Worm (Caenorhabditis elegans) whole organism, young adult: ENCODE data around the gene Y69A2AL.2.

ENCODE experiments used
- B0336.3 ChIP-seq: fragments of 200-800 bp; sonication (Bioruptor generic); IDR thresholded peaks from 2 replicates; pipeline ENCODE4 v1.3.6; 2022; ENCODE audit warnings: missing genetic modification characterization, missing compliant biosample characterization
- F49E8.2 ChIP-seq: sonication (generic microtip); optimal IDR thresholded peaks from 3 replicates; lab custom pipeline; 2017; ENCODE audit warnings: missing genetic modification characterization, mild to moderate bottlenecking, missing compliant biosample characterization, antibody characterized with exemption, moderate library complexity; ENCODE audit not compliant: insufficient read depth
- F55B11.4 ChIP-seq: sonication (generic microtip); optimal IDR thresholded peaks from 2 replicates; lab custom pipeline; 2016; ENCODE audit warnings: missing compliant biosample characterization, missing genetic modification characterization, borderline replicate concordance; ENCODE audit not compliant: insufficient read depth
- ccch-3 ChIP-seq: fragments of 200-800 bp; sonication (Bioruptor generic); optimal IDR thresholded peaks from 2 replicates; lab custom pipeline; 2018; ENCODE audit warnings: mild to moderate bottlenecking, missing genetic modification characterization, missing compliant biosample characterization
- die-1 ChIP-seq: sonication (generic microtip); optimal IDR thresholded peaks from 2 replicates; lab custom pipeline; 2016; ENCODE audit warnings: missing genotype, mild to moderate bottlenecking, missing genetic modification characterization, missing compliant biosample characterization
- dpl-1 ChIP-seq: fragments of 150-350 bp; optimal IDR thresholded peaks from 2 replicates; lab custom pipeline; 2014; ENCODE audit warnings: missing biosample characterization, missing genetic modification reagents, missing genetic modification characterization
- egl-44 ChIP-seq: fragments of 200-800 bp; sonication (Bioruptor generic); IDR thresholded peaks from 2 replicates; pipeline ENCODE4 v1.3.6; 2022; ENCODE audit warnings: missing genetic modification reagents, missing genetic modification characterization, missing compliant biosample characterization
- lin-40 ChIP-seq: sonication (generic microtip); optimal IDR thresholded peaks from 2 replicates; lab custom pipeline; 2016; ENCODE audit warnings: missing genetic modification characterization, mild to moderate bottlenecking, missing compliant biosample characterization, missing genotype, missing genetic modification reagents
- lir-1 ChIP-seq: fragments of 200-800 bp; sonication (Bioruptor generic); conservative IDR thresholded peaks from 2 replicates; pipeline ENCODE4 v1.3.6; 2022; ENCODE audit warnings: missing genetic modification reagents, missing genetic modification characterization, missing compliant biosample characterization
- nfya-1 ChIP-seq: sonication (generic microtip); optimal IDR thresholded peaks from 2 replicates; lab custom pipeline; 2017; ENCODE audit warnings: antibody characterized with exemption, missing compliant biosample characterization, missing genetic modification characterization, borderline replicate concordance; ENCODE audit not compliant: insufficient read depth
- pha-4 ChIP-seq: fragments of 150-350 bp; sonication (generic microtip); optimal IDR thresholded peaks from 2 replicates; lab custom pipeline; 2014; ENCODE audit warnings: missing biosample characterization, missing genetic modification reagents, missing genetic modification characterization

DNA sequence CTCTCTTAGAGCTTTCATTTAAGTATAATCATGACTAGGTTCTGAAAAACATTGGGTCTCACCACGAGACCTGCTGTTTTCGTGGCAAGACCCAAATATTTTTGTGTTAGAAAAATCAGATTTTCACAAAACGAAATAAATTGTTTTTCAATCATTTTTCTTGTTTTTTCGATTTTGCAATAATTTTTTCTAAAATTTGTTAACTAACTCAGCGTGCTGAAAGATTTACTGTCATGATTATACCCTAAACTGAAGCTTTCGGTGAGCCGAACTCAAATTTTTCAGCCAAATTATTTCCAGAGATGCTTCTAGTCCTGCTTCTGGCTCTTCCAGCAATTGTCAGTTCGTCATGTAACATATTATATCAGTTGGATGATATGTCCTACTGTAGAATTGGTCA is at the start of gene Y69A2AL.2:
- no peak for TF ChIP-seq nfya-1 (tag; lab: Kevin White, UChicago)
- no peak for TF ChIP-seq egl-44 (GFP tag; lab: Robert Waterston, UW)
- TF ChIP-seq die-1 (tag; lab: Kevin White, UChicago) = no peak
- no peak for TF ChIP-seq F49E8.2 (tag; lab: Kevin White, UChicago)
- no peak for TF ChIP-seq ccch-3 (GFP tag; lab: Kevin White, UChicago)
- TF ChIP-seq pha-4 (tag; lab: Kevin White, UChicago) = no peak
- TF ChIP-seq F55B11.4 (tag; lab: Kevin White, UChicago) = no peak
- no peak for TF ChIP-seq lin-40
- TF ChIP-seq B0336.3 (GFP tag; lab: Robert Waterston, UW) = no peak
- no peak for TF ChIP-seq lir-1 (GFP tag; lab: Robert Waterston, UW)
- no peak for TF ChIP-seq dpl-1 (GFP tag; lab: Kevin White, UChicago)
